Fruit fly (Drosophila melanogaster) whole organism, embryonic: Measurements from ENCODE around the gene Sec15.

Source experiments
- Antp ChIP-seq: fragments of 200-800 bp; sonication (Bioruptor generic); optimal IDR thresholded peaks from 3 replicates; lab custom pipeline; 2016; ENCODE audit warnings: missing biosample characterization, missing genetic modification characterization
- B-H1 ChIP-seq: fragments of 200-800 bp; sonication (Bioruptor generic); IDR thresholded peaks from 3 replicates; pipeline ENCODE4 v1.3.6; 2022; ENCODE audit warnings: missing biosample characterization, missing genetic modification characterization
- Bgb ChIP-seq: fragments of 200-800 bp; sonication (Bioruptor generic); IDR thresholded peaks from 2 replicates; pipeline ENCODE4 v1.3.6; 2022; ENCODE audit warnings: missing biosample characterization, missing genetic modification characterization; ENCODE audit not compliant: partially characterized antibody
- Blimp-1 ChIP-seq: fragments of 200-800 bp; sonication (Bioruptor generic); optimal IDR thresholded peaks from 3 replicates; lab custom pipeline; 2018; ENCODE audit warnings: missing biosample characterization, missing genetic modification characterization, mild to moderate bottlenecking, moderate library complexity, missing genetic modification reagents
- CG11695 ChIP-seq: fragments of 200-800 bp; sonication (Bioruptor generic); IDR thresholded peaks from 3 replicates; pipeline ENCODE4 v1.3.6; 2022; ENCODE audit warnings: missing biosample characterization, missing genetic modification characterization
- CG13287 ChIP-seq: fragments of 200-800 bp; sonication (Bioruptor generic); IDR thresholded peaks from 2 replicates; pipeline ENCODE4 v1.3.6; 2022; ENCODE audit warnings: missing biosample characterization, missing genetic modification characterization; ENCODE audit not compliant: partially characterized antibody
- CG13424 ChIP-seq: fragments of 200-800 bp; sonication (Bioruptor generic); optimal IDR thresholded peaks from 2 replicates; lab custom pipeline; 2019; ENCODE audit warnings: missing biosample characterization, mild to moderate bottlenecking, missing genetic modification characterization, moderate library complexity
- CG15479 ChIP-seq: fragments of 200-800 bp; sonication (Bioruptor generic); optimal IDR thresholded peaks from 3 replicates; lab custom pipeline; 2019; ENCODE audit warnings: missing biosample characterization, mild to moderate bottlenecking, missing genetic modification characterization, moderate library complexity
- CG1647 ChIP-seq: fragments of 200-800 bp; sonication (Bioruptor generic); optimal IDR thresholded peaks from 3 replicates; lab custom pipeline; 2016; ENCODE audit warnings: missing biosample characterization, missing genetic modification characterization
- CG17612 ChIP-seq: fragments of 200-800 bp; sonication (Bioruptor generic); IDR thresholded peaks from 2 replicates; pipeline ENCODE4 v1.3.6; 2022; ENCODE audit warnings: missing biosample characterization, missing genetic modification characterization
- CG17912 ChIP-seq: fragments of 200-800 bp; sonication (Bioruptor generic); optimal IDR thresholded peaks from 2 replicates; lab custom pipeline; 2018; ENCODE audit warnings: missing biosample characterization, mild to moderate bottlenecking, missing genetic modification characterization
- CG30431 ChIP-seq: fragments of 200-800 bp; sonication (Bioruptor generic); optimal IDR thresholded peaks from 2 replicates; lab custom pipeline; 2017; ENCODE audit warnings: missing biosample characterization, missing genetic modification characterization
- CG32772 ChIP-seq: fragments of 200-800 bp; sonication (Bioruptor generic); IDR thresholded peaks from 2 replicates; pipeline ENCODE4 v1.3.6; 2022; ENCODE audit warnings: missing biosample characterization, missing genetic modification characterization
- CG3281 ChIP-seq: fragments of 200-800 bp; sonication (Bioruptor generic); optimal IDR thresholded peaks from 3 replicates; lab custom pipeline; 2017; ENCODE audit warnings: missing biosample characterization, mild to moderate bottlenecking, missing genetic modification characterization
- CG4424 ChIP-seq: fragments of 200-800 bp; sonication (Bioruptor generic); optimal IDR thresholded peaks from 3 replicates; lab custom pipeline; 2016; ENCODE audit warnings: missing biosample characterization, missing genetic modification characterization
- CG6813 ChIP-seq: fragments of 200-800 bp; sonication (Bioruptor generic); optimal IDR thresholded peaks from 2 replicates; lab custom pipeline; 2017; ENCODE audit warnings: missing biosample characterization, missing genetic modification characterization, mild to moderate bottlenecking, moderate library complexity, missing genetic modification reagents
- Dad ChIP-seq: fragments of 200-800 bp; sonication (Bioruptor generic); optimal IDR thresholded peaks from 3 replicates; lab custom pipeline; 2016; ENCODE audit warnings: missing biosample characterization, missing genetic modification characterization
- Dll ChIP-seq: fragments of 200-800 bp; sonication (Bioruptor generic); IDR thresholded peaks from 4 replicates; pipeline ENCODE4 v1.3.6; 2022; ENCODE audit warnings: missing biosample characterization, missing genetic modification characterization; ENCODE audit not compliant: partially characterized antibody
- H2.0 ChIP-seq: fragments of 200-800 bp; sonication (Bioruptor generic); IDR thresholded peaks from 2 replicates; pipeline ENCODE4 v1.3.6; 2022; ENCODE audit warnings: missing biosample characterization, missing genetic modification characterization
- HHEX ChIP-seq: fragments of 200-800 bp; sonication (Bioruptor generic); optimal IDR thresholded peaks from 3 replicates; lab custom pipeline; 2017; ENCODE audit warnings: missing biosample characterization, mild to moderate bottlenecking, missing genetic modification characterization, missing genetic modification reagents
- HmgZ ChIP-seq: fragments of 200-800 bp; sonication (Bioruptor generic); optimal IDR thresholded peaks from 2 replicates; lab custom pipeline; 2018; ENCODE audit warnings: missing biosample characterization, mild to moderate bottlenecking, missing genetic modification characterization
- Med ChIP-seq: fragments of 200-800 bp; sonication (Bioruptor generic); peaks from one replicate; lab custom pipeline; 2016; ENCODE audit warnings: missing biosample characterization, missing genetic modification characterization, mild to moderate bottlenecking, inconsistent platforms, moderate library complexity
- Neu2 ChIP-seq: fragments of 200-800 bp; sonication (Bioruptor generic); optimal IDR thresholded peaks from 3 replicates; lab custom pipeline; 2016; ENCODE audit warnings: missing biosample characterization, missing genetic modification characterization, borderline replicate concordance
- YL-1 ChIP-seq: fragments of 200-800 bp; sonication (Bioruptor generic); optimal IDR thresholded peaks from 3 replicates; lab custom pipeline; 2017; ENCODE audit warnings: missing biosample characterization, mild to moderate bottlenecking, missing genetic modification characterization
- chm ChIP-seq: fragments of 200-800 bp; sonication (Bioruptor generic); IDR thresholded peaks from 2 replicates; pipeline ENCODE4 v1.3.6; 2022; ENCODE audit warnings: missing biosample characterization, missing genetic modification characterization
- ci ChIP-seq: fragments of 200-800 bp; sonication (Bioruptor generic); IDR thresholded peaks from 3 replicates; pipeline ENCODE4 v1.3.6; 2022; ENCODE audit warnings: missing biosample characterization, missing genetic modification characterization
- cwo ChIP-seq: fragments of 200-800 bp; sonication (Bioruptor generic); optimal IDR thresholded peaks from 3 replicates; lab custom pipeline; 2017; ENCODE audit warnings: missing biosample characterization, missing genetic modification characterization, mild to moderate bottlenecking, moderate library complexity, missing genetic modification reagents
- danr ChIP-seq: fragments of 200-800 bp; sonication (Bioruptor generic); IDR thresholded peaks from 2 replicates; pipeline ENCODE4 v1.3.6; 2022; ENCODE audit warnings: missing biosample characterization, missing genetic modification characterization
- dmrt99B ChIP-seq: fragments of 200-800 bp; sonication (Bioruptor generic); optimal IDR thresholded peaks from 2 replicates; lab custom pipeline; 2018; ENCODE audit warnings: missing biosample characterization, mild to moderate bottlenecking, missing genetic modification characterization, moderate library complexity
- gce ChIP-seq: fragments of 200-800 bp; sonication (Bioruptor generic); IDR thresholded peaks from 3 replicates; pipeline ENCODE4 v1.3.6; 2022; ENCODE audit warnings: missing biosample characterization, missing genetic modification characterization
- her ChIP-seq: fragments of 200-800 bp; sonication (Bioruptor generic); optimal IDR thresholded peaks from 2 replicates; lab custom pipeline; 2016; ENCODE audit warnings: missing biosample characterization, missing genetic modification characterization
- ranshi ChIP-seq: fragments of 200-800 bp; sonication (Bioruptor generic); IDR thresholded peaks from 2 replicates; pipeline ENCODE4 v1.3.6; 2022; ENCODE audit warnings: missing biosample characterization, missing genetic modification characterization
- sens ChIP-seq: fragments of 200-800 bp; sonication (Bioruptor generic); peaks from one replicate; lab custom pipeline; 2016; ENCODE audit warnings: missing biosample characterization, missing genetic modification characterization
- toy ChIP-seq: fragments of 200-800 bp; sonication (Bioruptor generic); IDR thresholded peaks from 2 replicates; pipeline ENCODE4 v1.3.6; 2022; ENCODE audit warnings: missing biosample characterization, missing genetic modification characterization
- zf30C ChIP-seq: fragments of 200-800 bp; sonication (Bioruptor generic); optimal IDR thresholded peaks from 3 replicates; lab custom pipeline; 2018; ENCODE audit warnings: missing biosample characterization, mild to moderate bottlenecking, missing genetic modification characterization
- zfh1 ChIP-seq: fragments of 200-800 bp; sonication (Bioruptor generic); IDR thresholded peaks from 3 replicates; pipeline ENCODE4 v1.3.6; 2022; ENCODE audit warnings: missing biosample characterization, missing genetic modification characterization

The Sec15 gene

DNA sequence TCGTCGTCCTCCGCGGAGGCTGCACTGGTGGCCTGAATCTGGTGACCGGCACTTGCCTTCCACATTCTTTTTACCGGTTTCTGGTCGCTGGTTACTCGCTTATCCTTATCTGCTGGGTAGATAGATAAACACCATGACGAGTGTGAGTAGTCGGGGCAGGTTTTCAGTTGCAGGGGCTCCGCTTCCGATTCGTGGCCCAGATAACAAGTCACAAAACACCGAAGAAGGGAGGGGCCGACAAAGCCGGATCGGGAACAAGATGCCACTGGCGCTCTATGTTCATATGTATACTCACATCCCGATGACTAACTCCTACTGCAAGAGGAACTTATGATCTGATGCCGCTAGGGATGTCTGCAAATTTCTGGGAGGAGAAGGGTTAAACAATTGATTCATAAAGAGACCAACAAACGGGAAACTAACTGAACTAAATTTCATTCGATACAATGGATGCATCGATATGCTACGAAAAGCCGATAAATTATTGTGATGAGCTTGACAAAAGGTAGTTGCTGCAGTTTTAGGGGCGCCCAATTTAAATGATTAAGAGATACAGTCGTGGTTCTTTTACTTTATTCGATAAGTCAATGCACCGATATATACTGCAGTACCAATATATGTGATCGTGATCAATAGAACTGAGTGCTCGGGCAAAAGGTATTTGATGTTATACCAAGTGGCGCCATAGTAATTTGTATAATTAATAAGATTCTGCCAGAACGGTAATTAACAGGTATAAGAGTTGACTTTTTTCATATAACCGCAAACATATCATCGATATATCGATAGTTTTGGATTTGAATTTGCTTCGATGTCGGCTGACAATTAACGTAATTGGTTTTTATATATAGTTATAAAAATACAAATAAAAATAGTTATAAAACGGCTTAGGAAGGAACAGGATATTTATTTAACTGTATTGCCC, 43.5 kb downstream of the Sec15 start, which contains the start of gene Cortactin (continued):
- TF ChIP-seq CG32772 (GFP tag; lab: Robert Waterston, UW) (no peak), CG13424 (tag; lab: Kevin White, UChicago) (no peak), CG4424 (GFP tag; lab: Kevin White, UChicago) (no peak), zfh1 (GFP tag; lab: Robert Waterston, UW) (no peak), danr (GFP tag; lab: Robert Waterston, UW) (no peak), toy (GFP tag; lab: Robert Waterston, UW) (no peak), YL-1 (GFP tag; lab: Kevin White, UChicago) (peak; percentile 30), Bgb (GFP tag; lab: Robert Waterston, UW) (peak; percentile 94), CG13287 (GFP tag; lab: Robert Waterston, UW) (peak; percentile 89; the same call in 1 of the 2 replicates), ranshi (no peak), CG17612 (GFP tag; lab: Robert Waterston, UW) (no peak), H2.0 (GFP tag; lab: Robert Waterston, UW) (no peak), gce (GFP tag; lab: Robert Waterston, UW) (no peak; the same call in 2 of the 3 replicates), HmgZ (tag; lab: Kevin White, UChicago) (peak; percentile 57), CG11695 (GFP tag; lab: Robert Waterston, UW) (no peak), her (no peak), CG6813 (GFP tag; lab: Kevin White, UChicago) (no peak), chm (GFP tag; lab: Robert Waterston, UW) (peak; percentile 34; the same call in 1 of the 2 replicates), CG30431 (GFP tag; lab: Kevin White, UChicago) (no peak), B-H1 (GFP tag; lab: Robert Waterston, UW) (no peak), CG3281 (GFP tag; lab: Kevin White, UChicago) (no peak), dmrt99B (tag; lab: Kevin White, UChicago) (no peak), Dad (GFP tag; lab: Kevin White, UChicago) (no peak), CG15479 (no peak), Blimp-1 (no peak), CG1647 (GFP tag; lab: Kevin White, UChicago) (no peak), HHEX (GFP tag; lab: Kevin White, UChicago) (no peak), Antp (GFP tag; lab: Kevin White, UChicago) (no peak), CG17912 (GFP tag; lab: Kevin White, UChicago) (peak; percentile 34), zf30C (no peak), Neu2 (GFP tag; lab: Kevin White, UChicago) (peak; percentile 98), Dll (GFP tag; lab: Robert Waterston, UW) (peak; percentile 96)

DNA sequence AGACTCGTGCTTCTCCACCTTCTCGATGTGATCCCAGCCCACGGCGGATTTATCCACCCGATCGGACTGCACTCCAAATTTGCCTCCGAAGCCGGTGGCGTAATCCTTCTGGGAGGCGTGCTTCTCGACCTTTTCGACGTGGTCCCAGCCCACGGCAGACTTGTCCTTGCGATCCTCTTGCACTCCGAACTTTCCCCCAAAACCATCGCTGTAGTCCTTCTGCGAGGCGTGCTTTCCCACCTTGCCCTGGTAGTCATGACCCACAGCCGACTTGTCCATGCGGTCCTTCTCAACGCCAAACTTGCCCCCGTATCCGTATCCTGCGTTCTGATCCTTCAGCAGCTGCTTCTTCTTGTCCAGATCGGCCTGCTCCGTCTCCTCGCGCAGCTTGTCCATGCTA, 44.3 kb downstream of the Sec15 start:
- TF ChIP-seq ci (no peak), cwo (no peak), Med (GFP tag; lab: Kevin White, UChicago) (peak; percentile 24), sens (GFP tag; lab: Kevin White, UChicago) (peak; percentile 60)
